Fruit fly (Drosophila melanogaster): Measurements from ENCODE around the gene Alg14.

dm6 chrX:15465410-15465809 lies 6.6 kb upstream of the Alg14 start:
- TF ChIP-seq pan (optimal IDR thresholded peaks at IDR 0.05) (no peak), psq (optimal IDR thresholded peaks at IDR 0.05) (no peak), usp (GFP tag; optimal IDR thresholded peaks at IDR 0.05) (no peak)
